Fruit fly (Drosophila melanogaster) whole organism: ENCODE data around the gene CG14657.

Experiments
- CG8478 ChIP-seq: fragments of >200 bp; optimal IDR thresholded peaks from 2 replicates; lab custom pipeline; 2018; ENCODE audit warnings: inconsistent platforms
- Dll ChIP-seq: fragments of >200 bp; optimal IDR thresholded peaks from 2 replicates; lab custom pipeline; 2017
- EcR ChIP-seq, 2 experiments: fragments of >200 bp; optimal IDR thresholded peaks; 2 replicates each; lab custom pipeline; 2017; ENCODE audit warnings: missing biosample characterization in 2 of 2, missing genetic modification characterization in 2 of 2, missing genetic modification reagents in 2 of 2
- pan ChIP-seq: fragments of >200 bp; optimal IDR thresholded peaks from 2 replicates; lab custom pipeline; 2017
- psq ChIP-seq: fragments of >200 bp; optimal IDR thresholded peaks from 2 replicates; lab custom pipeline; 2017
- usp ChIP-seq: fragments of >200 bp; optimal IDR thresholded peaks from 2 replicates; lab custom pipeline; 2017; ENCODE audit warnings: missing biosample characterization, missing genetic modification characterization, mixed read lengths

The CG14657 gene

dm6 chr3R:4821098-4821605, at the start of gene CG14657:
Gene CG14657 (minus strand): TSS chr3R:4821432.
- no peak for TF ChIP-seq CG8478 (lab: Kevin White, UChicago)
- no peak for TF ChIP-seq psq
- TF ChIP-seq usp (GFP tag; lab: Kevin White, UChicago): no peak
- no peak for TF ChIP-seq pan
- no peak for TF ChIP-seq Dll (lab: Kevin White, UChicago)
- no peak for TF ChIP-seq EcR (GFP tag; optimal IDR thresholded peaks at IDR 0.05; lab: Kevin White, UChicago)

dm6 chr3R:4868663-4869225, 47.5 kb upstream of the CG14657 start:
- TF ChIP-seq psq: no peak
- TF ChIP-seq CG8478 (lab: Kevin White, UChicago): no peak
- TF ChIP-seq Dll (lab: Kevin White, UChicago): no peak
- TF ChIP-seq pan: no peak
- TF ChIP-seq EcR (GFP tag; optimal IDR thresholded peaks at IDR 0.05; lab: Kevin White, UChicago): no peak
- TF ChIP-seq usp (GFP tag; lab: Kevin White, UChicago): no peak

- no peak for TF ChIP-seq CG8478 (lab: Kevin White, UChicago)
- no peak for TF ChIP-seq Dll (lab: Kevin White, UChicago)
- TF ChIP-seq pan: no peak
- TF ChIP-seq usp (GFP tag; lab: Kevin White, UChicago): no peak
- TF ChIP-seq psq: no peak
- TF ChIP-seq EcR (GFP tag; optimal IDR thresholded peaks at IDR 0.05; lab: Kevin White, UChicago): no peak
Measured at dm6 chr3R:4866916-4867315, 45.7 kb upstream of the CG14657 start.

dm6 chr3R:4866073-4866472, 44.8 kb upstream of the CG14657 start:
- TF ChIP-seq CG8478 (lab: Kevin White, UChicago): no peak
- no peak for TF ChIP-seq pan
- no peak for TF ChIP-seq Dll (lab: Kevin White, UChicago)
- TF ChIP-seq usp (GFP tag; lab: Kevin White, UChicago): no peak
- TF ChIP-seq EcR (GFP tag; optimal IDR thresholded peaks at IDR 0.05; lab: Kevin White, UChicago): no peak
- TF ChIP-seq psq: no peak

dm6 chr3R:4864901-4865601, 43.8 kb upstream of the CG14657 start:
- TF ChIP-seq pan (no peak), EcR (GFP tag; optimal IDR thresholded peaks at IDR 0.05; lab: Kevin White, UChicago) (no peak), psq (no peak), Dll (lab: Kevin White, UChicago) (no peak), usp (GFP tag; lab: Kevin White, UChicago) (no peak), CG8478 (lab: Kevin White, UChicago) (no peak)

- TF ChIP-seq Dll (lab: Kevin White, UChicago) (no peak), psq (no peak), usp (GFP tag; lab: Kevin White, UChicago) (no peak), pan (no peak), CG8478 (lab: Kevin White, UChicago) (no peak), EcR (GFP tag; optimal IDR thresholded peaks at IDR 0.05; lab: Kevin White, UChicago) (no peak)
Measured at dm6 chr3R:4863825-4864224, 42.6 kb upstream of the CG14657 start.

dm6 chr3R:4861144-4861543, 39.9 kb upstream of the CG14657 start:
- TF ChIP-seq CG8478 (lab: Kevin White, UChicago) (no peak), pan (no peak), Dll (lab: Kevin White, UChicago) (no peak), psq (no peak), usp (GFP tag; lab: Kevin White, UChicago) (no peak), EcR (GFP tag; optimal IDR thresholded peaks at IDR 0.05; lab: Kevin White, UChicago) (no peak)

dm6 chr3R:4858508-4859275, 37.5 kb upstream of the CG14657 start:
- TF ChIP-seq usp (GFP tag; lab: Kevin White, UChicago): no peak
- TF ChIP-seq pan: no peak

- no peak for TF ChIP-seq psq
Measured at dm6 chr3R:4858018-4858417, 36.8 kb upstream of the CG14657 start.

- TF ChIP-seq EcR (GFP tag; optimal IDR thresholded peaks at IDR 0.05; lab: Kevin White, UChicago) (no peak), pan (no peak), psq (no peak), Dll (lab: Kevin White, UChicago) (no peak), CG8478 (lab: Kevin White, UChicago) (no peak), usp (GFP tag; lab: Kevin White, UChicago) (no peak)
Measured at dm6 chr3R:4855711-4856110, 34.5 kb upstream of the CG14657 start.

dm6 chr3R:4854216-4854615, 33.0 kb upstream of the CG14657 start:
- TF ChIP-seq pan (no peak), CG8478 (lab: Kevin White, UChicago) (no peak), EcR (GFP tag; optimal IDR thresholded peaks at IDR 0.05; lab: Kevin White, UChicago) (no peak), psq (no peak), Dll (lab: Kevin White, UChicago) (no peak), usp (GFP tag; lab: Kevin White, UChicago) (no peak)

- TF ChIP-seq usp (GFP tag; lab: Kevin White, UChicago) (no peak), CG8478 (lab: Kevin White, UChicago) (no peak), pan (no peak), Dll (lab: Kevin White, UChicago) (no peak), EcR (GFP tag; optimal IDR thresholded peaks at IDR 0.05; lab: Kevin White, UChicago) (no peak), psq (no peak)
Measured at dm6 chr3R:4853504-4853903, 32.3 kb upstream of the CG14657 start.
